Fruit fly (Drosophila melanogaster) whole organism, embryonic: ENCODE measurements around the gene CG42578.

Source experiments
- Ada2b ChIP-seq: fragments of 200-800 bp; sonication (Bioruptor generic); IDR thresholded peaks from 2 replicates; pipeline ENCODE4 v1.3.6; 2022; ENCODE audit warnings: missing biosample characterization, missing genetic modification characterization
- BtbVII ChIP-seq: fragments of 200-800 bp; sonication (Bioruptor generic); optimal IDR thresholded peaks from 3 replicates; lab custom pipeline; 2017; ENCODE audit warnings: missing biosample characterization, mild to moderate bottlenecking, missing genetic modification characterization
- CG10274 ChIP-seq: fragments of 200-800 bp; sonication (Bioruptor generic); optimal IDR thresholded peaks from 3 replicates; lab custom pipeline; 2017; ENCODE audit warnings: missing biosample characterization, mild to moderate bottlenecking, missing genetic modification characterization
- CG10321 ChIP-seq: fragments of 200-800 bp; sonication (Bioruptor generic); IDR thresholded peaks from 2 replicates; pipeline ENCODE4 v1.3.6; 2022; ENCODE audit warnings: missing biosample characterization, missing genetic modification characterization
- CG11560 ChIP-seq: fragments of 200-800 bp; sonication (Bioruptor generic); IDR thresholded peaks from 3 replicates; pipeline ENCODE4 v1.3.6; 2022; ENCODE audit warnings: missing biosample characterization, missing genetic modification characterization
- CG14014 ChIP-seq: fragments of 200-800 bp; sonication (Bioruptor generic); IDR thresholded peaks from 2 replicates; pipeline ENCODE4 v1.3.6; 2022; ENCODE audit warnings: missing biosample characterization, missing genetic modification characterization
- CG1602 ChIP-seq: fragments of 200-800 bp; sonication (Bioruptor generic); optimal IDR thresholded peaks from 3 replicates; lab custom pipeline; 2016; ENCODE audit warnings: missing biosample characterization, missing genetic modification characterization
- CG1647 ChIP-seq: fragments of 200-800 bp; sonication (Bioruptor generic); optimal IDR thresholded peaks from 3 replicates; lab custom pipeline; 2016; ENCODE audit warnings: missing biosample characterization, missing genetic modification characterization
- CG17359 ChIP-seq: fragments of 200-800 bp; sonication (Bioruptor generic); optimal IDR thresholded peaks from 3 replicates; lab custom pipeline; 2018; ENCODE audit warnings: missing biosample characterization, mild to moderate bottlenecking, missing genetic modification characterization, moderate library complexity
- CG17361 ChIP-seq: fragments of 200-800 bp; sonication (Bioruptor generic); IDR thresholded peaks from 3 replicates; pipeline ENCODE4 v1.3.6; 2022; ENCODE audit warnings: missing biosample characterization, missing genetic modification characterization
- CG2116 ChIP-seq: fragments of 200-800 bp; sonication (Bioruptor generic); optimal IDR thresholded peaks from 3 replicates; lab custom pipeline; 2018; ENCODE audit warnings: missing biosample characterization, mild to moderate bottlenecking, missing genetic modification characterization
- CG2120 ChIP-seq: fragments of 200-800 bp; sonication (Bioruptor generic); optimal IDR thresholded peaks from 3 replicates; lab custom pipeline; 2016; ENCODE audit warnings: missing biosample characterization, missing genetic modification characterization
- CG2129 ChIP-seq: fragments of 200-800 bp; sonication (Bioruptor generic); IDR thresholded peaks from 2 replicates; pipeline ENCODE4 v1.3.6; 2022; ENCODE audit warnings: missing biosample characterization, missing genetic modification characterization; ENCODE audit not compliant: partially characterized antibody
- CG30403 ChIP-seq: fragments of 200-800 bp; sonication (Bioruptor generic); optimal IDR thresholded peaks from 3 replicates; lab custom pipeline; 2016; ENCODE audit warnings: missing biosample characterization, missing genetic modification characterization
- CG6272 ChIP-seq: fragments of 200-800 bp; sonication (Bioruptor generic); IDR thresholded peaks from 2 replicates; pipeline ENCODE4 v1.3.6; 2022; ENCODE audit warnings: missing biosample characterization, missing genetic modification characterization
- CG6813 ChIP-seq: fragments of 200-800 bp; sonication (Bioruptor generic); optimal IDR thresholded peaks from 2 replicates; lab custom pipeline; 2017; ENCODE audit warnings: missing biosample characterization, missing genetic modification characterization, mild to moderate bottlenecking, moderate library complexity, missing genetic modification reagents
- CG8944 ChIP-seq: fragments of 200-800 bp; sonication (Bioruptor generic); optimal IDR thresholded peaks from 3 replicates; lab custom pipeline; 2016; ENCODE audit warnings: missing biosample characterization, missing genetic modification characterization
- Dref ChIP-seq: fragments of 200-800 bp; sonication (Bioruptor generic); IDR thresholded peaks from 2 replicates; pipeline ENCODE4 v1.3.6; 2022; ENCODE audit warnings: missing biosample characterization, missing genetic modification characterization
- ERR ChIP-seq: fragments of 200-800 bp; sonication (Bioruptor generic); optimal IDR thresholded peaks from 2 replicates; lab custom pipeline; 2016; ENCODE audit warnings: missing biosample characterization, missing genetic modification characterization
- Hey ChIP-seq: fragments of 200-800 bp; sonication (Bioruptor generic); optimal IDR thresholded peaks from 3 replicates; lab custom pipeline; 2018; ENCODE audit warnings: missing biosample characterization, mild to moderate bottlenecking, missing genetic modification characterization
- Hmr ChIP-seq: fragments of 200-800 bp; sonication (Bioruptor generic); optimal IDR thresholded peaks from 3 replicates; lab custom pipeline; 2017; ENCODE audit warnings: mild to moderate bottlenecking, missing biosample characterization, missing genetic modification reagents, missing genetic modification characterization
- Hr3 ChIP-seq: fragments of 200-800 bp; sonication (Bioruptor generic); optimal IDR thresholded peaks from 3 replicates; lab custom pipeline; 2016; ENCODE audit warnings: missing biosample characterization, missing genetic modification characterization
- Lim3 ChIP-seq: fragments of 200-800 bp; sonication (Bioruptor generic); IDR thresholded peaks from 2 replicates; pipeline ENCODE4 v1.3.6; 2022; ENCODE audit warnings: missing biosample characterization, missing genetic modification characterization
- Mad ChIP-seq: fragments of 200-800 bp; sonication (Bioruptor generic); optimal IDR thresholded peaks from 2 replicates; lab custom pipeline; 2016; ENCODE audit warnings: missing biosample characterization, missing genetic modification characterization
- Mes4 ChIP-seq: fragments of 200-800 bp; sonication (Bioruptor generic); optimal IDR thresholded peaks from 2 replicates; lab custom pipeline; 2016; ENCODE audit warnings: missing biosample characterization, missing genetic modification characterization
- NC2β ChIP-seq: fragments of 200-800 bp; sonication (Bioruptor generic); optimal IDR thresholded peaks from 2 replicates; lab custom pipeline; 2016; ENCODE audit warnings: missing biosample characterization, missing genetic modification characterization
- Usf ChIP-seq: fragments of 200-800 bp; sonication (Bioruptor generic); optimal IDR thresholded peaks from 2 replicates; lab custom pipeline; 2017; ENCODE audit warnings: missing genotype, missing biosample characterization, missing genetic modification characterization
- ap ChIP-seq: fragments of 200-800 bp; sonication (Bioruptor generic); IDR thresholded peaks from 2 replicates; pipeline ENCODE4 v1.3.6; 2022; ENCODE audit warnings: missing biosample characterization, missing genetic modification characterization
- ato ChIP-seq: fragments of 200-800 bp; sonication (Bioruptor generic); IDR thresholded peaks from 2 replicates; pipeline ENCODE4 v1.3.6; 2022; ENCODE audit warnings: missing biosample characterization, missing genetic modification characterization; ENCODE audit not compliant: partially characterized antibody
- az2 ChIP-seq: fragments of 200-800 bp; sonication (Bioruptor generic); optimal IDR thresholded peaks from 3 replicates; lab custom pipeline; 2016; ENCODE audit warnings: missing biosample characterization, missing genetic modification characterization
- bbx ChIP-seq: fragments of 200-800 bp; sonication (Bioruptor generic); IDR thresholded peaks from 2 replicates; pipeline ENCODE4 v1.3.6; 2022; ENCODE audit warnings: missing biosample characterization, missing genetic modification characterization; ENCODE audit not compliant: partially characterized antibody
- bsh ChIP-seq, 2 experiments: fragments of 200-800 bp; sonication (Bioruptor generic); optimal IDR thresholded peaks; 2 replicates each; lab custom pipeline; 2017 to 2018; ENCODE audit warnings: mild to moderate bottlenecking in 2 of 2, missing biosample characterization in 2 of 2, missing genetic modification characterization in 2 of 2, moderate library complexity in 1 of 2
- crol ChIP-seq: fragments of 200-800 bp; sonication (Bioruptor generic); IDR thresholded peaks from 2 replicates; pipeline ENCODE4 v1.3.6; 2022; ENCODE audit warnings: missing biosample characterization, missing genetic modification characterization
- da ChIP-seq: fragments of 200-800 bp; sonication (Bioruptor generic); optimal IDR thresholded peaks from 2 replicates; lab custom pipeline; 2016; ENCODE audit warnings: missing biosample characterization, missing genetic modification characterization
- dati ChIP-seq: fragments of 200-800 bp; sonication (Bioruptor generic); IDR thresholded peaks from 2 replicates; pipeline ENCODE4 v1.3.6; 2022; ENCODE audit warnings: missing biosample characterization, missing genetic modification characterization
- disco-r ChIP-seq: fragments of 200-800 bp; sonication (Bioruptor generic); optimal IDR thresholded peaks from 2 replicates; lab custom pipeline; 2016; ENCODE audit warnings: missing biosample characterization, missing genetic modification characterization
- fd102C ChIP-seq: fragments of 200-800 bp; sonication (Bioruptor generic); optimal IDR thresholded peaks from 2 replicates; lab custom pipeline; 2018; ENCODE audit warnings: missing biosample characterization, mild to moderate bottlenecking, missing genetic modification characterization, moderate library complexity
- fd3F ChIP-seq: fragments of 200-800 bp; sonication (Bioruptor generic); optimal IDR thresholded peaks from 2 replicates; lab custom pipeline; 2018; ENCODE audit warnings: missing biosample characterization, mild to moderate bottlenecking, missing genetic modification characterization, moderate library complexity
- fd96Cb ChIP-seq: fragments of 200-800 bp; sonication (Bioruptor generic); optimal IDR thresholded peaks from 2 replicates; lab custom pipeline; 2018; ENCODE audit warnings: missing biosample characterization, mild to moderate bottlenecking, missing genetic modification characterization, moderate library complexity
- fu2 ChIP-seq: fragments of 200-800 bp; sonication (Bioruptor generic); optimal IDR thresholded peaks from 2 replicates; lab custom pipeline; 2016; ENCODE audit warnings: missing biosample characterization, missing genetic modification characterization
- grau ChIP-seq: fragments of 200-800 bp; optimal IDR thresholded peaks from 3 replicates; lab custom pipeline; 2019; ENCODE audit warnings: missing biosample characterization, mild to moderate bottlenecking, missing genetic modification characterization, moderate library complexity
- gro ChIP-seq: fragments of 200-800 bp; sonication (Bioruptor generic); optimal IDR thresholded peaks from 2 replicates; lab custom pipeline; 2016; ENCODE audit warnings: missing biosample characterization, missing genetic modification characterization
- kay ChIP-seq: fragments of 200-800 bp; sonication (Bioruptor generic); optimal IDR thresholded peaks from 2 replicates; lab custom pipeline; 2016; ENCODE audit warnings: missing biosample characterization, missing genetic modification characterization
- nmo ChIP-seq: fragments of 200-800 bp; sonication (Bioruptor generic); optimal IDR thresholded peaks from 2 replicates; lab custom pipeline; 2018; ENCODE audit warnings: missing biosample characterization, mild to moderate bottlenecking, missing genetic modification characterization, moderate library complexity
- peb ChIP-seq: fragments of 200-800 bp; sonication (Bioruptor generic); IDR thresholded peaks from 2 replicates; pipeline ENCODE4 v1.3.6; 2022; ENCODE audit warnings: missing biosample characterization, missing genetic modification characterization
- pros ChIP-seq: fragments of 200-800 bp; sonication (Bioruptor generic); optimal IDR thresholded peaks from 3 replicates; lab custom pipeline; 2019; ENCODE audit warnings: missing biosample characterization, mild to moderate bottlenecking, missing genetic modification characterization, moderate library complexity
- salm ChIP-seq: fragments of 200-800 bp; sonication (Bioruptor generic); optimal IDR thresholded peaks from 2 replicates; lab custom pipeline; 2018; ENCODE audit warnings: missing biosample characterization, mild to moderate bottlenecking, missing genetic modification characterization
- sna ChIP-seq: fragments of 200-800 bp; sonication (Bioruptor generic); IDR thresholded peaks from 2 replicates; pipeline ENCODE4 v1.3.6; 2022; ENCODE audit warnings: missing biosample characterization, missing genetic modification characterization; ENCODE audit not compliant: partially characterized antibody
- tna ChIP-seq: fragments of 200-800 bp; sonication (Bioruptor generic); IDR thresholded peaks from 2 replicates; pipeline ENCODE4 v1.3.6; 2022; ENCODE audit warnings: missing biosample characterization, missing genetic modification characterization; ENCODE audit not compliant: partially characterized antibody

Gene CG42578

DNA sequence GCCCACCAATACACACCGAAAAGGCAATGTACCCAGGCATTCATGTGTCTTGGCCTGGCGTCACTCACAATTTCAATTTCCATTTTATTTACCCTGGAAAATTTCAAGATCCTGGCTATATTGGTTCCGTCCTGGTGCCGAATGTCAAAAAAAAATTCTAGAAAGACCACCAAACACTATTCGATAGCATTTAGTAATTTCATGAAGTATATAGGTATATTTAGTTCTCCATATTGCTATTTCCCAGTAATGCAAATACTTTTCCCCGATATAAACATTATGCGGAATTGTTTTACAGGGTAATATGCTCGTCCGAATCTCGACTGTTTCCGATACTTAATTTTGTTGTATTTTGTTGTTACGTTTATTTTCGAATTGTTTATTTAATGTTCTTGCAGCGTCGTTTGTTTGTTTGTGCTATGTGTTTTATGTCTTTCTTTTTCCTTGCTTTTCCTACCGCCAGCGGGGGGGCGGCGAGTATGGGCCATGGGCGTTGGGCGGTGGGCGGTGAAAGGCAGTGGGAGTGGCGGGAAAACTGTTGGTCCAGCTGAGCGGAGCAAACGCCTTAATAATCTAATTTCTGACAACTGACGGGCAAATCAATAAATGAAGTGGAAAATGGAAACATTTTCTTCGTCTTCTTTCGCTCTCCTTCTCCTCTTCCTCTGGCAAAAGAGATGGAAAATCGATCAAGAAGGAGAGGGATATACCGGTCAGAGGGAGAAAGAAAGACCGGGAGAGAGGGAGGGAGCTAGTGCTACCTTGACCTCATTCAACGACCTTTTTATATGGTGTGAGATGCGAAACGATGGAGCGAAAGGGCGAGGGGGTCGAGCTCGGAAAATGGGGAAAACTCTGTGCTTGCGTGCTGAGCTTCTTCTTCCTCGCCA lies 49.8 kb downstream of the CG42578 start (continued):
- TF ChIP-seq CG10274 (GFP tag; lab: Kevin White, UChicago): no peak
- TF ChIP-seq grau (tag; lab: Kevin White, UChicago): peak; percentile 58
- TF ChIP-seq crol (GFP tag; lab: Robert Waterston, UW): peak; percentile 62
- no peak for TF ChIP-seq fd102C
- peak; percentile 45; the same call in 1 of the 2 replicates for TF ChIP-seq ap (GFP tag; lab: Robert Waterston, UW)
- no peak for TF ChIP-seq da (GFP tag; lab: Kevin White, UChicago)
- peak; percentile 54 for TF ChIP-seq fd96Cb
- peak; percentile 73 for TF ChIP-seq CG2120 (GFP tag; lab: Kevin White, UChicago)
- peak in 1 of 2 experiments; percentile 70 for TF ChIP-seq bsh (GFP tag; optimal IDR thresholded peaks at IDR 0.05; lab: Kevin White, UChicago)
- TF ChIP-seq CG6272: no peak
- no peak for TF ChIP-seq Lim3 (GFP tag; lab: Robert Waterston, UW)
- peak; percentile 14 for TF ChIP-seq fd3F (GFP tag; lab: Kevin White, UChicago)
- TF ChIP-seq CG17361 (GFP tag; lab: Robert Waterston, UW): peak; percentile 65; the same call in 2 of the 3 replicates
- peak; percentile 63 for TF ChIP-seq CG17359
- TF ChIP-seq pros (GFP tag; lab: Kevin White, UChicago): no peak
- TF ChIP-seq Dref (GFP tag; lab: Robert Waterston, UW): no peak
- TF ChIP-seq CG8944 (GFP tag; lab: Kevin White, UChicago): peak; percentile 43
- TF ChIP-seq Ada2b (GFP tag; lab: Robert Waterston, UW): peak; percentile 70
- no peak for TF ChIP-seq Usf
- TF ChIP-seq salm (tag; lab: Kevin White, UChicago): peak; percentile 2
- peak; percentile 36 for TF ChIP-seq Hmr (GFP tag; lab: Kevin White, UChicago)
- no peak for TF ChIP-seq tna (GFP tag; lab: Robert Waterston, UW)
- TF ChIP-seq CG1647 (GFP tag; lab: Kevin White, UChicago): peak; percentile 38
- TF ChIP-seq ERR (GFP tag; lab: Kevin White, UChicago): no peak
- peak; percentile 16 for TF ChIP-seq CG2116
- TF ChIP-seq sna (GFP tag; lab: Robert Waterston, UW): no peak
- TF ChIP-seq kay (GFP tag; lab: Kevin White, UChicago): peak; percentile 8
- no peak for TF ChIP-seq CG11560 (tag; lab: Robert Waterston, UW)
- no peak for TF ChIP-seq CG10321 (GFP tag; lab: Robert Waterston, UW)
- peak; percentile 2 for TF ChIP-seq gro (GFP tag; lab: Kevin White, UChicago)
- TF ChIP-seq nmo (GFP tag; lab: Kevin White, UChicago): peak; percentile 72
- 0 out of 2 replicates have a peak, but pooled peaks have one; percentile 26 for TF ChIP-seq CG14014 (GFP tag; lab: Robert Waterston, UW)
- TF ChIP-seq disco-r (GFP tag; lab: Kevin White, UChicago): no peak
- no peak for TF ChIP-seq CG2129 (GFP tag; lab: Robert Waterston, UW)
- TF ChIP-seq Mes4 (GFP tag; lab: Kevin White, UChicago): peak; percentile 54
- TF ChIP-seq bbx (GFP tag; lab: Robert Waterston, UW): no peak
- no peak for TF ChIP-seq ato (GFP tag; lab: Robert Waterston, UW)
- peak; percentile 68 for TF ChIP-seq CG30403 (GFP tag; lab: Kevin White, UChicago)
- TF ChIP-seq CG1602 (GFP tag; lab: Kevin White, UChicago): peak; percentile 51
- peak; percentile 4 for TF ChIP-seq Mad
- peak; percentile 48 for TF ChIP-seq Hr3
- no peak for TF ChIP-seq Hey (tag; lab: Kevin White, UChicago)
- TF ChIP-seq NC2β (GFP tag; lab: Kevin White, UChicago): peak; percentile 42
- TF ChIP-seq dati (GFP tag; lab: Robert Waterston, UW): no peak
- peak; percentile 11 for TF ChIP-seq CG6813 (GFP tag; lab: Kevin White, UChicago)
- no peak for TF ChIP-seq BtbVII (GFP tag; lab: Kevin White, UChicago)
- TF ChIP-seq fu2 (GFP tag; lab: Kevin White, UChicago): peak; percentile 28
- TF ChIP-seq az2: peak; percentile 65
- 0 out of 2 replicates have a peak, but pooled peaks have one; percentile 16 for TF ChIP-seq peb
